Worm (Caenorhabditis elegans): ENCODE data around the gene cytb-5.1.
A peak's percentile ranks its signal among the peaks of the same experiment; 100 is the strongest.

DNA sequence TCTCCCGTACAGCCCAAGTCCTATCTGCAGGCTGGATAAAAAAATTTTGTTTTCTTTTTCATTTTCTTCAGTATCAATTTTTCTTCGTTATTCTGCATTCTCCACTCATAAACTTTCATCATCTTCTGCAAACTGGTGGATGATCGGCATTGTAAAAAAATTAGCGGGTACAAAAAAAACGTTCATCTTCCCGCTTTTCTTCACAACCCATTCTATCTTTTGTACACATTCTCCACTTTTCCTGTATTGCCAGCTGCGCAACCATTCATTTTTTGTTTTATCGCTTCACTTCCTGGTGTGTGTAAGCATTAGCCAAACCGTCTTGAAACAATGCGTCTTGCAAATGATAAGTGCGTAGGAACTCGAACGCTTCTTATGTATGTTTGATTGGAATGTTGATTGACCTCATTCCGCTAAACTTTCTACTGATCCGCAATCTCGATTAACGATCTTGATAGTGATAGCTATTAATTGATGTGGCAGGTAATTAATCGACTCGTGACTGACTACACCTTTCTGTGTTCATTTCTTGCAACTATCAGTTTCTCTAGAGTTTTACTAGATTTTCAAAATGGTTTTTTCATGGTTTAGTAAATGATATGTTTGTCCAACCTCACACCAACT lies 27.2 kb upstream of the cytb-5.1 start:
- TF ChIP-seq daf-8 (GFP tag; IDR thresholded peaks at IDR 0.05): no peak
- TF ChIP-seq Y5F2A.4 (GFP tag; optimal IDR thresholded peaks at IDR 0.05): no peak
- TF ChIP-seq dmd-6 (GFP tag; IDR thresholded peaks at IDR 0.05): peak; percentile 58
- peak; percentile 55 for TF ChIP-seq nhr-77 (tag; optimal IDR thresholded peaks at IDR 0.05)
- TF ChIP-seq aly-2 (tag; optimal IDR thresholded peaks at IDR 0.05): no peak
- TF ChIP-seq R02D3.7 (tag; optimal IDR thresholded peaks at IDR 0.05): no peak
- TF ChIP-seq pqm-1 (tag; optimal IDR thresholded peaks at IDR 0.05): no peak
- no peak for TF ChIP-seq fos-1 (tag; optimal IDR thresholded peaks at IDR 0.05)
- TF ChIP-seq sdz-12 (GFP tag; optimal IDR thresholded peaks at IDR 0.05): no peak
- no peak for TF ChIP-seq daf-16 (GFP tag; optimal IDR thresholded peaks at IDR 0.05)
- peak; percentile 45 for TF ChIP-seq daf-16 (tag; optimal IDR thresholded peaks at IDR 0.05)

Measured in whole organism, L4 larva.